Worm (Caenorhabditis elegans) whole organism, early embryonic: ENCODE data around the gene icap-1.

Experiments used
- B0310.2 ChIP-seq: sonication (generic microtip); optimal IDR thresholded peaks from 2 replicates; lab custom pipeline; 2016; ENCODE audit warnings: mild to moderate bottlenecking, missing genetic modification characterization, missing compliant biosample characterization
- ama-1 ChIP-seq: fragments of 150-350 bp; optimal IDR thresholded peaks from 2 replicates; lab custom pipeline; 2014
- ceh-36 ChIP-seq: sonication (generic microtip); optimal IDR thresholded peaks from 2 replicates; lab custom pipeline; 2016; ENCODE audit warnings: missing genetic modification characterization, inconsistent platforms, missing compliant biosample characterization
- tbx-11 ChIP-seq: fragments of 200-800 bp; sonication (Bioruptor generic); IDR thresholded peaks from 2 replicates; pipeline ENCODE4 v1.3.6; 2022; ENCODE audit warnings: missing genetic modification characterization, missing compliant biosample characterization

DNA sequence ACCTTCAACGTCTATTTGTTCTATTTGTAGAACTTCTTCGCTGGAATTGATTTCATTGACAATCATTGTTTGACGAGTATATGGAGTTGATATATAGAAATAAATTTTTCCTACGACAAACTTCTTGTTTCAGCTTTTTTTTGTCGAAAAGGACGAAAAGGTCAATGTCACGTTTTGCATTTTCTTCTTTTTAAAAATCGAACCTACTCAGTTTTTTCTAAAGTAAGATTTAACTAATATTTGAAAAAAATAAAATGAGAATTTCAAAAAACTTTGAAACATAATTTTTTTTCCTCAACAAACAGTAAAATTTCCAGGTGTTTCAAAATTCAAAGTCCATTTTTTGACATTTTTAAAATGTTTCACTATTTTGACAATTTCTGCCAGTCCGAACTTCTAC, 49.5 kb upstream of the icap-1 start, which contains the start of gene H08M01.1:
- TF ChIP-seq tbx-11 (GFP tag; lab: Robert Waterston, UW) (no peak), ceh-36 (tag; lab: Kevin White, UChicago) (no peak), ama-1 (lab: Kevin White, UChicago) (no peak), B0310.2 (tag; lab: Kevin White, UChicago) (no peak)
